Worm (Caenorhabditis elegans) whole organism, midembryonic: ENCODE data around the gene T02G5.3.

ENCODE experiments used
- T22C8.4 ChIP-seq: fragments of 200-800 bp; sonication (Bioruptor generic); IDR thresholded peaks from 2 replicates; pipeline ENCODE4 v1.3.6; 2022; ENCODE audit warnings: missing genetic modification characterization, missing compliant biosample characterization
- cog-1 ChIP-seq: sonication (generic microtip); optimal IDR thresholded peaks from 2 replicates; lab custom pipeline; 2016; ENCODE audit warnings: missing genetic modification characterization, missing compliant biosample characterization
- flt-1 ChIP-seq: fragments of 200-800 bp; sonication (Bioruptor generic); IDR thresholded peaks from 2 replicates; pipeline ENCODE4 v1.3.6; 2022; ENCODE audit warnings: missing genetic modification characterization, missing compliant biosample characterization
- klf-2 ChIP-seq: fragments of 200-800 bp; sonication (Bioruptor generic); conservative IDR thresholded peaks from 2 replicates; pipeline ENCODE4 v1.3.6; 2022; ENCODE audit warnings: missing genetic modification reagents, missing genetic modification characterization, missing compliant biosample characterization
- med-1 ChIP-seq: sonication (generic microtip); optimal IDR thresholded peaks from 2 replicates; lab custom pipeline; 2017; ENCODE audit warnings: missing genetic modification characterization, mild to moderate bottlenecking, missing compliant biosample characterization, antibody characterized with exemption, missing genetic modification reagents; ENCODE audit not compliant: insufficient read depth
- ref-1 ChIP-seq: fragments of 200-800 bp; sonication (Bioruptor generic); conservative IDR thresholded peaks from 2 replicates; pipeline ENCODE4 v1.3.6; 2022; ENCODE audit warnings: missing genetic modification reagents, missing genetic modification characterization, missing compliant biosample characterization
- tab-1 ChIP-seq: fragments of 200-800 bp; sonication (Bioruptor generic); IDR thresholded peaks from 2 replicates; pipeline ENCODE4 v1.3.6; 2022; ENCODE audit warnings: missing genetic modification characterization, missing compliant biosample characterization
- ztf-23 ChIP-seq: fragments of 200-800 bp; sonication (Bioruptor generic); IDR thresholded peaks from 2 replicates; pipeline ENCODE4 v1.3.6; 2022; ENCODE audit warnings: missing genetic modification reagents, missing genetic modification characterization, missing compliant biosample characterization
- ztf-29 ChIP-seq: fragments of 200-800 bp; sonication (Bioruptor generic); IDR thresholded peaks from 2 replicates; pipeline ENCODE4 v1.3.6; 2022; ENCODE audit warnings: missing genetic modification reagents, missing genetic modification characterization, missing compliant biosample characterization

Gene T02G5.3

DNA sequence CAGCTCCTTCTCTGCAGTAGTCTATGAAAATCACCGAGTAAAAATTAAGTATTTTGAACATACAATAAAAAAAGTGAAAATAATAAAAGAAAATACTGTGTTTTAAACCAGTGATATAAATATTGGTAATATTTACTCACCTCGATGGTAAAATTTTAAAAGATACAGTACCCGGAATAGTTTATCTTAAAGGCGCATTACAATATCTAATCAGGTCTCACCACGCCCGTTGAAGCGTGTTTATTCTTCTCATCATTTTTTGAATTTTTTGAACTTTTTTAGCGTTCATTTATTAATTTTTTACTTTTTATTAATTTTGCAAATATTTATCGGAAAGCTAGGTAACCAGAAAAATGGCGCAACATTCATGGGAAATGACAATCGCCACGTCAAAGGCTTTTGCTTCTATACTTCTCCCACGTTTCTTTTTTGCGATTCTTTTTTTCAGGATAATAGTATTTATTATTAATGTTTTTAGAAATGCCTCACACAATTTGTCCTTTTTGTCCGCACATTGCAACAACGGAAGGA, 28.6 kb downstream of the T02G5.3 start, which contains the start of gene F10E7.2:
TSS of gene F10E7.2 (plus strand) at position 481 of the 531 bp plus-strand sequence.
- no peak for TF ChIP-seq ref-1 (GFP tag; lab: Robert Waterston, UW)

ce11 chrII:7122661-7123418, 29.7 kb downstream of the T02G5.3 start, which contains the start of gene F10E7.11:
Gene F10E7.11 (minus strand): TSS chrII:7122892.
- TF ChIP-seq med-1 (GFP tag; lab: Kevin White, UChicago) = no peak
- TF ChIP-seq tab-1 (GFP tag; lab: Robert Waterston, UW) = no peak
- no peak for TF ChIP-seq T22C8.4 (GFP tag; lab: Robert Waterston, UW)
- TF ChIP-seq cog-1 (tag; lab: Kevin White, UChicago) = no peak
- no peak for TF ChIP-seq ztf-23 (GFP tag; lab: Robert Waterston, UW)
- no peak for TF ChIP-seq flt-1
- no peak for TF ChIP-seq ztf-29
- no peak for TF ChIP-seq klf-2 (GFP tag; lab: Robert Waterston, UW)
- TF ChIP-seq ref-1 (GFP tag; lab: Robert Waterston, UW) = no peak

DNA sequence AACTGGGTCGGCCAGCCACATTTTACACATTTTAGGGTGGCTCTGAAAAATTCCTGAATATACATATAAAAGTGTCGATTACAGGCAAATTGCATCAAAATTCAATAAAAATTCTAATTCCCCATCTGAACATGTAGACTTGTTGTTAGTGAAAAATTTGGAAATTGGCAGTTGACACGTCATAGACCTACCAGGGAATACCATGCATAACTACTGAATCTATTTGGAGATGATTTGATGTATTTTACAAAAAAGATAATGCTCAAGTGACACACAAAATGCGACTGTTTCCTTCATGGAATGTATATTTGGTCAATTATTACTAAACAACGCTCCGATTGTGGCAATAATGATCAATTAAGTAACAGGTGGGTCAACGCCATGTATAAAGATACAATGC, 33.3 kb downstream of the T02G5.3 start, which contains the start of gene F10E7.1:
TSS of gene F10E7.1 (plus strand) at position 301 of the 400 bp plus-strand sequence.
- TF ChIP-seq ztf-29 (no peak), ztf-23 (GFP tag; lab: Robert Waterston, UW) (no peak), T22C8.4 (GFP tag; lab: Robert Waterston, UW) (no peak), klf-2 (GFP tag; lab: Robert Waterston, UW) (no peak), cog-1 (tag; lab: Kevin White, UChicago) (no peak), flt-1 (no peak), med-1 (GFP tag; lab: Kevin White, UChicago) (no peak), ref-1 (GFP tag; lab: Robert Waterston, UW) (no peak), tab-1 (GFP tag; lab: Robert Waterston, UW) (no peak)

DNA sequence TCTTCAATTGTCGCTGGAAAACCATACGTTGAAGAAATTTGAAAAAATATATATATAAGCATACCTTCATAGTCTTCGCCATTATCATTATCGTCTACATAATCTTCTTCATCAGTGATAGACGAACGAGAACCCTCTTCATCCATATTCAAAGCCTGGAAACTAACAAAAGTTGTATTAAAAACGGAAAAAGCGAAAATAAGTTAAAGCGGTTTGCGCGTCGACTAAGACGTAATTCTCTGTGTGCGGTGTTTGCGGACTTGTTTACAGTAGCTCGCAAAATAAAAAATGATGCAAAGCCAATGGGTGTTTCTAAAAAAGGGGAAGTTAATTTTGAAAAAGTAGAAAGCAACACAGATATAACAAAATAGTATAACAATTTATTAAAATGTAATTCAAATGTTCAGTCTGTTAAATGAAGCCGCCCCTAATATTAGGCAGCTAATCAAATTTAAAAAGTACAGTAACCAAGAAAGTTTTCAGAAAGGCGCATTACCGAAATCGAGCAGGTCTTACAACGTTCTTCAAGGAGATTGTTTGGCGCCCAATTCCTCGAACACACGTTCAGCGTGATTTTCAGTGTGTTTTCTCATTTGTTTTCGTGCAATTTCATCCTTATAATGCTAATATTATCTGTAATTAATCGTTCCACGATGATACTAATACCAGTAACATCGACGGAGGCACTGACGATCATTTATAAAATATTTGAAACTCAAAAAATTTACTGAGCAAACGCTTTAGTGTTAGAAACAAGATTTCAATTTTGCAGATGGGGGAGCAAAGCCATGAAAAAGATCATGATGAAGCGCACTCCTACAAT, 38.9 kb downstream of the T02G5.3 start, which contains the start of the genes T07F8.4 and gld-3:
TSS of gene T07F8.4 (minus strand) at position 162 of the 823 bp plus-strand sequence.
TSS of gene gld-3 (plus strand) at position 773 of the 823 bp plus-strand sequence.
- TF ChIP-seq ztf-29 = no peak
- no peak for TF ChIP-seq T22C8.4 (GFP tag; lab: Robert Waterston, UW)
- TF ChIP-seq flt-1 = no peak
- TF ChIP-seq ztf-23 (GFP tag; lab: Robert Waterston, UW) = no peak
- no peak for TF ChIP-seq tab-1 (GFP tag; lab: Robert Waterston, UW)
- TF ChIP-seq cog-1 (tag; lab: Kevin White, UChicago) = no peak
- no peak for TF ChIP-seq med-1 (GFP tag; lab: Kevin White, UChicago)
- no peak for TF ChIP-seq ref-1 (GFP tag; lab: Robert Waterston, UW)
- no peak for TF ChIP-seq klf-2 (GFP tag; lab: Robert Waterston, UW)

DNA sequence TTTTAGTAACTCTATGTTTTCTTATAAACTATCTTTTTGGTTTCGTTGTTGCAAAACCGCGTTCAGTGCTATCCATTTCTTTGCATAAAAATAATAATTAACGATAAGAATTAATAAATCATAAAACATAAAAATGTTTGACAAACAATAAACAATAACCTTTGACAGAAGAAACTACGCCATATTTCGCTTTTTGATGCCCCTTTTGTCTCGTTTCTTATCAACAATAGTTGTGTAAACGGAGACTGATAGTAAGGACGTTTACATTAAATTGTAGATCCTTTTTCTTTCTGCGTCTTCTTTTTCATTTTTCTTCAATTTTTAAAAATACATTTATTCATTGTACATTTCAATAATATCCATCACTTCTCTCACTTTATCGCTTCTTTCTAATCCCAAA, 45.9 kb downstream of the T02G5.3 start:
- TF ChIP-seq cog-1 (tag; lab: Kevin White, UChicago) (no peak), med-1 (GFP tag; lab: Kevin White, UChicago) (no peak), tab-1 (GFP tag; lab: Robert Waterston, UW) (no peak)

ce11 chrII:7144307-7144706, 51.1 kb downstream of the T02G5.3 start, which contains the start of gene npr-31:
Gene npr-31 (plus strand): TSS chrII:7144607.
- TF ChIP-seq tab-1 (GFP tag; lab: Robert Waterston, UW) (no peak), flt-1 (no peak), ztf-29 (no peak), T22C8.4 (GFP tag; lab: Robert Waterston, UW) (no peak), klf-2 (GFP tag; lab: Robert Waterston, UW) (no peak), ztf-23 (GFP tag; lab: Robert Waterston, UW) (no peak), med-1 (GFP tag; lab: Kevin White, UChicago) (no peak), cog-1 (tag; lab: Kevin White, UChicago) (no peak), ref-1 (GFP tag; lab: Robert Waterston, UW) (no peak)

- TF ChIP-seq cog-1 (tag; lab: Kevin White, UChicago) (no peak), tab-1 (GFP tag; lab: Robert Waterston, UW) (no peak), ztf-29 (no peak), ref-1 (GFP tag; lab: Robert Waterston, UW) (no peak), klf-2 (GFP tag; lab: Robert Waterston, UW) (no peak), med-1 (GFP tag; lab: Kevin White, UChicago) (no peak), ztf-23 (GFP tag; lab: Robert Waterston, UW) (no peak), T22C8.4 (GFP tag; lab: Robert Waterston, UW) (no peak), flt-1 (no peak)
Observed at ce11 chrII:7146240-7146639, 53.1 kb downstream of the T02G5.3 start.

DNA sequence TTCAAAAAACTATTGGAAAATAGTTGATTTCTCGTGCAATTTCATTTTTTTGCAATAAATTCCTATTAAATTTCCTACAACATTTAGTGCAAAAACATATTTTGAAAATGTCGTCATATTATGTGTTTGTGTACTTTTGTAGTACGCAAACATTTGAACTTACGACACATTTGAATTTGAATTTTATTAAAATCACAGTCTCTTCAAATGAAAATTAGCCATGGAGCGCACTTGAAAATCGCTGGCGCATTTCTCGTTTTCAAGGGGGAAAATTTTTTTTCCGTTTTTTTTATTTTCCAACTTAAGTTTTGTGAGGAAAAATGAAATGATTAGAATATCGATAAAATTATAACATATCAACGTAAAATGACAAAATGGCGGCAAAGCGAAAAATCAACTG, 54.4 kb downstream of the T02G5.3 start:
- TF ChIP-seq ztf-23 (GFP tag; lab: Robert Waterston, UW) = no peak
- TF ChIP-seq tab-1 (GFP tag; lab: Robert Waterston, UW) = no peak
- no peak for TF ChIP-seq T22C8.4 (GFP tag; lab: Robert Waterston, UW)
- TF ChIP-seq cog-1 (tag; lab: Kevin White, UChicago) = no peak
- TF ChIP-seq med-1 (GFP tag; lab: Kevin White, UChicago) = no peak
- TF ChIP-seq ref-1 (GFP tag; lab: Robert Waterston, UW) = no peak
- no peak for TF ChIP-seq flt-1
- TF ChIP-seq klf-2 (GFP tag; lab: Robert Waterston, UW) = no peak
- TF ChIP-seq ztf-29 = no peak
